Fruit fly (Drosophila melanogaster) whole organism, embryonic: ENCODE measurements around the gene CG18081.

ENCODE experiments used
- Aef1 ChIP-seq: fragments of 200-800 bp; sonication (Bioruptor generic); IDR thresholded peaks from 3 replicates; pipeline ENCODE4 v1.3.6; 2022; ENCODE audit warnings: missing biosample characterization, missing genetic modification characterization
- Antp ChIP-seq: fragments of 200-800 bp; sonication (Bioruptor generic); optimal IDR thresholded peaks from 3 replicates; lab custom pipeline; 2016; ENCODE audit warnings: missing biosample characterization, missing genetic modification characterization
- Asciz ChIP-seq: fragments of 200-800 bp; sonication (Bioruptor generic); optimal IDR thresholded peaks from 2 replicates; lab custom pipeline; 2017; ENCODE audit warnings: missing biosample characterization, mild to moderate bottlenecking, missing genetic modification characterization, missing genetic modification reagents
- CG11093 ChIP-seq: fragments of 200-800 bp; sonication (Bioruptor generic); IDR thresholded peaks from 3 replicates; pipeline ENCODE4 v1.3.6; 2022; ENCODE audit warnings: missing biosample characterization, missing genetic modification characterization
- CG14710 ChIP-seq: fragments of 200-800 bp; sonication (Bioruptor generic); optimal IDR thresholded peaks from 3 replicates; lab custom pipeline; 2019; ENCODE audit warnings: missing biosample characterization, mild to moderate bottlenecking, missing genetic modification characterization, moderate library complexity
- CG17328 ChIP-seq: fragments of 200-800 bp; sonication (Bioruptor generic); IDR thresholded peaks from 2 replicates; pipeline ENCODE4 v1.3.6; 2022; ENCODE audit warnings: missing biosample characterization, missing genetic modification characterization
- CG17385 ChIP-seq: fragments of 200-800 bp; sonication (Bioruptor generic); optimal IDR thresholded peaks from 3 replicates; lab custom pipeline; 2018; ENCODE audit warnings: missing biosample characterization, mild to moderate bottlenecking, missing genetic modification characterization
- CG18262 ChIP-seq: fragments of 200-800 bp; optimal IDR thresholded peaks from 3 replicates; lab custom pipeline; 2019; ENCODE audit warnings: missing biosample characterization, mild to moderate bottlenecking, missing genetic modification characterization, moderate library complexity
- CG31441 ChIP-seq: fragments of 200-800 bp; sonication (Bioruptor generic); IDR thresholded peaks from 2 replicates; pipeline ENCODE4 v1.3.6; 2022; ENCODE audit warnings: missing biosample characterization, missing genetic modification characterization
- CG3163 ChIP-seq: fragments of 200-800 bp; sonication (Bioruptor generic); optimal IDR thresholded peaks from 3 replicates; lab custom pipeline; 2016; ENCODE audit warnings: missing biosample characterization, missing genetic modification characterization
- CG4328 ChIP-seq: fragments of 200-800 bp; sonication (Bioruptor generic); optimal IDR thresholded peaks from 3 replicates; lab custom pipeline; 2017; ENCODE audit warnings: missing biosample characterization, missing genetic modification reagents, missing genetic modification characterization
- CG4360 ChIP-seq: fragments of 200-800 bp; sonication (Bioruptor generic); IDR thresholded peaks from 2 replicates; pipeline ENCODE4 v1.3.6; 2022; ENCODE audit warnings: missing biosample characterization, missing genetic modification characterization
- CG4707 ChIP-seq: fragments of 200-800 bp; sonication (Bioruptor generic); optimal IDR thresholded peaks from 2 replicates; lab custom pipeline; 2018; ENCODE audit warnings: missing biosample characterization, mild to moderate bottlenecking, missing genetic modification characterization, moderate library complexity
- CG4820 ChIP-seq: fragments of 200-800 bp; sonication (Bioruptor generic); optimal IDR thresholded peaks from 3 replicates; lab custom pipeline; 2016; ENCODE audit warnings: missing biosample characterization, missing genetic modification characterization
- CG7271 ChIP-seq: fragments of 200-800 bp; sonication (Bioruptor generic); optimal IDR thresholded peaks from 2 replicates; lab custom pipeline; 2018; ENCODE audit warnings: missing biosample characterization, mild to moderate bottlenecking, missing genetic modification characterization, moderate library complexity
- CG7556 ChIP-seq: fragments of 200-800 bp; sonication (Bioruptor generic); optimal IDR thresholded peaks from 2 replicates; lab custom pipeline; 2017; ENCODE audit warnings: missing biosample characterization, mild to moderate bottlenecking, missing genetic modification characterization
- CG7839 ChIP-seq: fragments of 200-800 bp; sonication (Bioruptor generic); optimal IDR thresholded peaks from 3 replicates; lab custom pipeline; 2018; ENCODE audit warnings: missing biosample characterization, mild to moderate bottlenecking, missing genetic modification characterization, moderate library complexity
- CG8388 ChIP-seq: fragments of 200-800 bp; sonication (Bioruptor generic); optimal IDR thresholded peaks from 2 replicates; lab custom pipeline; 2019; ENCODE audit warnings: missing biosample characterization, mild to moderate bottlenecking, missing genetic modification characterization, moderate library complexity
- CG8765 ChIP-seq: fragments of 200-800 bp; sonication (Bioruptor generic); IDR thresholded peaks from 2 replicates; pipeline ENCODE4 v1.3.6; 2022; ENCODE audit warnings: missing biosample characterization, missing genetic modification characterization
- CG8924 ChIP-seq: fragments of 200-800 bp; optimal IDR thresholded peaks from 3 replicates; lab custom pipeline; 2019; ENCODE audit warnings: missing biosample characterization, mild to moderate bottlenecking, missing genetic modification characterization, moderate library complexity
- CG9215 ChIP-seq: fragments of 200-800 bp; sonication (Bioruptor generic); IDR thresholded peaks from 2 replicates; pipeline ENCODE4 v1.3.6; 2022; ENCODE audit warnings: missing biosample characterization, missing genetic modification characterization
- CTCF ChIP-seq: fragments of 200-800 bp; sonication (Bioruptor generic); optimal IDR thresholded peaks from 2 replicates; lab custom pipeline; 2017; ENCODE audit warnings: missing biosample characterization, mild to moderate bottlenecking, missing genetic modification characterization, moderate library complexity
- D19A ChIP-seq: fragments of 200-800 bp; optimal IDR thresholded peaks from 3 replicates; lab custom pipeline; 2019; ENCODE audit warnings: missing biosample characterization, mild to moderate bottlenecking, missing genetic modification characterization, moderate library complexity
- Deaf1 ChIP-seq: fragments of 200-800 bp; optimal IDR thresholded peaks from 3 replicates; lab custom pipeline; 2019; ENCODE audit warnings: missing biosample characterization, mild to moderate bottlenecking, missing genetic modification characterization, moderate library complexity
- Dref ChIP-seq: fragments of 200-800 bp; sonication (Bioruptor generic); IDR thresholded peaks from 2 replicates; pipeline ENCODE4 v1.3.6; 2022; ENCODE audit warnings: missing biosample characterization, missing genetic modification characterization
- HLH4C ChIP-seq: fragments of 200-800 bp; sonication (Bioruptor generic); IDR thresholded peaks from 3 replicates; pipeline ENCODE4 v1.3.6; 2022; ENCODE audit warnings: missing biosample characterization, missing genetic modification characterization; ENCODE audit not compliant: partially characterized antibody
- Mad ChIP-seq: fragments of 200-800 bp; sonication (Bioruptor generic); optimal IDR thresholded peaks from 2 replicates; lab custom pipeline; 2016; ENCODE audit warnings: missing biosample characterization, missing genetic modification characterization
- Poxn ChIP-seq: fragments of 200-800 bp; sonication (Bioruptor generic); IDR thresholded peaks from 2 replicates; pipeline ENCODE4 v1.3.6; 2022; ENCODE audit warnings: missing biosample characterization, missing genetic modification characterization
- Rfx ChIP-seq: fragments of 200-800 bp; sonication (Bioruptor generic); IDR thresholded peaks from 2 replicates; pipeline ENCODE4 v1.3.6; 2022; ENCODE audit warnings: missing biosample characterization, missing genetic modification characterization
- Rx ChIP-seq: fragments of 200-800 bp; sonication (Bioruptor generic); IDR thresholded peaks from 2 replicates; pipeline ENCODE4 v1.3.6; 2022; ENCODE audit warnings: missing biosample characterization, missing genetic modification characterization
- Sox100B ChIP-seq: fragments of 200-800 bp; sonication (Bioruptor generic); optimal IDR thresholded peaks from 3 replicates; lab custom pipeline; 2018; ENCODE audit warnings: missing biosample characterization, mild to moderate bottlenecking, missing genetic modification characterization
- Ssrp ChIP-seq: fragments of 200-800 bp; sonication (Bioruptor generic); optimal IDR thresholded peaks from 2 replicates; lab custom pipeline; 2018; ENCODE audit warnings: missing biosample characterization, mild to moderate bottlenecking, missing genetic modification characterization, moderate library complexity
- Tbp ChIP-seq: fragments of >200 bp; optimal IDR thresholded peaks from 2 replicates; lab custom pipeline; 2018; ENCODE audit warnings: missing biosample characterization, missing genetic modification characterization
- bcd ChIP-seq: fragments of 200-800 bp; sonication (Bioruptor generic); optimal IDR thresholded peaks from 2 replicates; lab custom pipeline; 2017; ENCODE audit warnings: missing biosample characterization, mild to moderate bottlenecking, missing genetic modification characterization
- bigmax ChIP-seq: fragments of 200-800 bp; sonication (Bioruptor generic); optimal IDR thresholded peaks from 2 replicates; lab custom pipeline; 2018; ENCODE audit warnings: missing biosample characterization, mild to moderate bottlenecking, missing genetic modification characterization
- cas ChIP-seq: fragments of 200-800 bp; sonication (Bioruptor generic); IDR thresholded peaks from 2 replicates; pipeline ENCODE4 v1.3.6; 2022; ENCODE audit warnings: missing biosample characterization, missing genetic modification characterization
- croc ChIP-seq: fragments of 200-800 bp; sonication (Bioruptor generic); conservative IDR thresholded peaks from 3 replicates; pipeline ENCODE4 v1.3.6; 2022; ENCODE audit warnings: missing biosample characterization, missing genetic modification characterization
- dati ChIP-seq: fragments of 200-800 bp; sonication (Bioruptor generic); IDR thresholded peaks from 2 replicates; pipeline ENCODE4 v1.3.6; 2022; ENCODE audit warnings: missing biosample characterization, missing genetic modification characterization
- exex ChIP-seq: fragments of 200-800 bp; sonication (Bioruptor generic); optimal IDR thresholded peaks from 4 replicates; lab custom pipeline; 2018; ENCODE audit warnings: missing biosample characterization, mild to moderate bottlenecking, missing genetic modification characterization, moderate library complexity
- gce ChIP-seq: fragments of 200-800 bp; sonication (Bioruptor generic); IDR thresholded peaks from 3 replicates; pipeline ENCODE4 v1.3.6; 2022; ENCODE audit warnings: missing biosample characterization, missing genetic modification characterization
- gem ChIP-seq: fragments of 200-800 bp; sonication (Bioruptor generic); optimal IDR thresholded peaks from 2 replicates; lab custom pipeline; 2019; ENCODE audit warnings: missing biosample characterization, mild to moderate bottlenecking, missing genetic modification characterization, moderate library complexity
- lola ChIP-seq, 3 experiments: fragments of >200 bp in 2 of 3; fragments of 200-800 bp in 1 of 3; sonication (Bioruptor generic) in 1 of 3; optimal IDR thresholded peaks; 2 replicates each; lab custom pipeline; 2017 to 2019; ENCODE audit warnings: missing biosample characterization in 3 of 3, missing genetic modification characterization in 3 of 3, mild to moderate bottlenecking in 1 of 3, moderate library complexity in 1 of 3
- phol ChIP-seq: fragments of 200-800 bp; sonication (Bioruptor generic); optimal IDR thresholded peaks from 3 replicates; lab custom pipeline; 2018; ENCODE audit warnings: missing biosample characterization, mild to moderate bottlenecking, missing genetic modification characterization, moderate library complexity
- psq ChIP-seq: fragments of 200-800 bp; sonication (Bioruptor generic); optimal IDR thresholded peaks from 2 replicates; lab custom pipeline; 2017; ENCODE audit warnings: missing biosample characterization, missing genetic modification characterization
- ranshi ChIP-seq: fragments of 200-800 bp; sonication (Bioruptor generic); IDR thresholded peaks from 2 replicates; pipeline ENCODE4 v1.3.6; 2022; ENCODE audit warnings: missing biosample characterization, missing genetic modification characterization
- repo ChIP-seq: fragments of 200-800 bp; sonication (Bioruptor generic); optimal IDR thresholded peaks from 2 replicates; lab custom pipeline; 2016; ENCODE audit warnings: missing biosample characterization, missing genetic modification characterization
- sens ChIP-seq: fragments of 200-800 bp; sonication (Bioruptor generic); peaks from one replicate; lab custom pipeline; 2016; ENCODE audit warnings: missing biosample characterization, missing genetic modification characterization
- sima ChIP-seq: fragments of 200-800 bp; sonication (Bioruptor generic); optimal IDR thresholded peaks from 2 replicates; lab custom pipeline; 2016; ENCODE audit warnings: missing biosample characterization, missing genetic modification characterization
- toy ChIP-seq: fragments of 200-800 bp; sonication (Bioruptor generic); IDR thresholded peaks from 2 replicates; pipeline ENCODE4 v1.3.6; 2022; ENCODE audit warnings: missing biosample characterization, missing genetic modification characterization
- vnd ChIP-seq: fragments of 200-800 bp; sonication (Bioruptor generic); IDR thresholded peaks from 3 replicates; pipeline ENCODE4 v1.3.6; 2022; ENCODE audit warnings: missing biosample characterization, missing genetic modification characterization; ENCODE audit not compliant: partially characterized antibody
- zf30C ChIP-seq: fragments of 200-800 bp; sonication (Bioruptor generic); optimal IDR thresholded peaks from 3 replicates; lab custom pipeline; 2018; ENCODE audit warnings: missing biosample characterization, mild to moderate bottlenecking, missing genetic modification characterization

Gene CG18081

DNA sequence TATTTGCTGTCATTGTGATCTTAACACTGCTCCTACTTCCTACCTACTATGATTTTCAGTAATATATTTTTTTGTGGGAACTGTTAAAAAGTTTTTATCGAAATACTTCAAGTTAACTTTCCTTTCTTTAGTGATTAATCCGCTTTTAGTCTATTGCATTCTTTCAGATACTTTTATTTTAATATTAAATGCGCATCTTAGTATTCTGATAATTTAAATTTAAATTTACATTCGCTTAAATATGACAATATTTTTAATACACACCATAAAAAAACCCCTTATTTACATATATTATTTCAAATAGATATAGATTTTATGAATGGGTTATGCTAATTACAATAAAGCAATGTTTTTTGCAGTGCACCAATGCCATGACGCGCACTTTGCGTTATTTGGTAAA, 9.4 kb upstream of the CG18081 start (continued):
- TF ChIP-seq CG4820 (GFP tag; lab: Kevin White, UChicago) (peak; percentile 1), bcd (GFP tag; lab: Kevin White, UChicago) (peak; percentile 5), Sox100B (peak; percentile 10), CG14710 (tag; lab: Kevin White, UChicago) (peak; percentile 35), CG7556 (GFP tag; lab: Kevin White, UChicago) (peak; percentile 5), Tbp (GFP tag; lab: Kevin White, UChicago) (no peak), repo (no peak), CG4707 (GFP tag; lab: Kevin White, UChicago) (no peak), CTCF (GFP tag; lab: Kevin White, UChicago) (no peak), CG7839 (peak; percentile 27), Ssrp (tag; lab: Kevin White, UChicago) (peak; percentile 23), phol (tag; lab: Kevin White, UChicago) (peak; percentile 39), CG31441 (GFP tag; lab: Robert Waterston, UW) (peak; percentile 27; the same call in 1 of the 2 replicates), CG8924 (tag; lab: Kevin White, UChicago) (peak; percentile 28), CG17328 (GFP tag; lab: Robert Waterston, UW) (no peak), sima (GFP tag; lab: Kevin White, UChicago) (no peak), D19A (tag; lab: Kevin White, UChicago) (no peak), gem (peak; percentile 20), CG18262 (peak; percentile 63), vnd (GFP tag; lab: Robert Waterston, UW) (no peak), zf30C (GFP tag; lab: Kevin White, UChicago) (peak; percentile 3)

- TF ChIP-seq sens (GFP tag; lab: Kevin White, UChicago) (peak; percentile 35), CG8765 (peak; percentile 16; the same call in 1 of the 2 replicates), CG4360 (no peak), zf30C (GFP tag; lab: Kevin White, UChicago) (no peak), gce (no peak)
These were observed 8.8 kb upstream of the CG18081 start, which contains the start of gene meru for dm6 chr3L:15843962-15844361. meru (minus strand) TSS chr3L:15844062.

dm6 chr3L:15837209-15837608, 2.0 kb upstream of the CG18081 start, which contains the start of gene CG15715:
CG15715 (minus strand) TSS chr3L:15837482.
- TF ChIP-seq CG7271 (tag; lab: Kevin White, UChicago) = no peak
- TF ChIP-seq CG4328 (GFP tag; lab: Kevin White, UChicago) = no peak
- TF ChIP-seq Rx (GFP tag; lab: Robert Waterston, UW) = no peak
- TF ChIP-seq CG8388 = no peak
- 0 out of 3 replicates have a peak, but pooled peaks have one; percentile 20 for TF ChIP-seq Aef1 (GFP tag; lab: Robert Waterston, UW)
- peak; percentile 66 for TF ChIP-seq CG14710 (tag; lab: Kevin White, UChicago)
- no peak for TF ChIP-seq Rfx (GFP tag; lab: Robert Waterston, UW)
- no peak for TF ChIP-seq Asciz
- peak; percentile 25 for TF ChIP-seq exex (tag; lab: Kevin White, UChicago)
- TF ChIP-seq Deaf1 = no peak
- no peak for TF ChIP-seq croc (GFP tag; lab: Robert Waterston, UW)
- no peak for TF ChIP-seq lola (GFP tag; optimal IDR thresholded peaks at IDR 0.05; lab: Kevin White, UChicago)
- no peak for TF ChIP-seq Mad (GFP tag; lab: Kevin White, UChicago)
- no peak for TF ChIP-seq Antp (GFP tag; lab: Kevin White, UChicago)
- no peak for TF ChIP-seq Poxn (GFP tag; lab: Robert Waterston, UW)
- no peak for TF ChIP-seq CG17385 (GFP tag; lab: Kevin White, UChicago)
- no peak for TF ChIP-seq ranshi
- TF ChIP-seq CG9215 (GFP tag; lab: Robert Waterston, UW) = no peak
- TF ChIP-seq HLH4C = no peak
- TF ChIP-seq CG11093 (GFP tag; lab: Robert Waterston, UW) = no peak
- TF ChIP-seq Dref (GFP tag; lab: Robert Waterston, UW) = no peak; the same call in none of the 2 replicates
- no peak for TF ChIP-seq CG3163
- TF ChIP-seq cas (GFP tag; lab: Robert Waterston, UW) = no peak
- TF ChIP-seq dati (GFP tag; lab: Robert Waterston, UW) = no peak
- no peak for TF ChIP-seq psq (GFP tag; lab: Kevin White, UChicago)
- no peak for TF ChIP-seq bigmax (GFP tag; lab: Kevin White, UChicago)
- no peak for TF ChIP-seq toy (GFP tag; lab: Robert Waterston, UW)
